Worm (Caenorhabditis elegans): ENCODE measurements around the gene C07E3.4.

ce11 chrII:10329754-10330153 lies 30.8 kb upstream of the C07E3.4 start:
- no peak for TF ChIP-seq nhr-77 (tag; optimal IDR thresholded peaks at IDR 0.05)
- no peak for TF ChIP-seq efl-1 (optimal IDR thresholded peaks at IDR 0.05)
- no peak for TF ChIP-seq efl-1 (GFP tag; optimal IDR thresholded peaks at IDR 0.05 in 1 of 2)
- no peak for TF ChIP-seq fos-1 (tag; optimal IDR thresholded peaks at IDR 0.05)
- TF ChIP-seq ztf-4 (tag; optimal IDR thresholded peaks at IDR 0.05), result no peak
- TF ChIP-seq lin-13 (GFP tag; optimal IDR thresholded peaks at IDR 0.05), result no peak
- no peak for TF ChIP-seq F16B12.6 (tag; optimal IDR thresholded peaks at IDR 0.05)
- no peak for TF ChIP-seq efl-3 (GFP tag; optimal IDR thresholded peaks at IDR 0.05)
- no peak for TF ChIP-seq nhr-11 (tag; optimal IDR thresholded peaks at IDR 0.05)

All from whole organism, L1 larva.